Worm (Caenorhabditis elegans): ENCODE data around the gene Y38F1A.4.

ce11 chrII:12965138-12965537, 4.4 kb downstream of the Y38F1A.4 start:
- TF ChIP-seq lsy-2 (tag; optimal IDR thresholded peaks at IDR 0.05) (no peak), ceh-83 (GFP tag; optimal IDR thresholded peaks at IDR 0.05) (no peak), nhr-76 (tag; optimal IDR thresholded peaks at IDR 0.05) (no peak), mab-5 (tag; optimal IDR thresholded peaks at IDR 0.05) (no peak), blmp-1 (tag; optimal IDR thresholded peaks at IDR 0.05) (no peak), nhr-12 (tag; optimal IDR thresholded peaks at IDR 0.05) (no peak), unc-62 (GFP tag; optimal IDR thresholded peaks at IDR 0.05) (no peak), ces-1 (GFP tag; optimal IDR thresholded peaks at IDR 0.05) (no peak), unc-39 (tag; optimal IDR thresholded peaks at IDR 0.05) (no peak), mep-1 (tag; optimal IDR thresholded peaks at IDR 0.05) (no peak), cnd-1 (tag; optimal IDR thresholded peaks at IDR 0.05) (no peak), nhr-237 (tag; optimal IDR thresholded peaks at IDR 0.05) (no peak), hlh-1 (tag; optimal IDR thresholded peaks at IDR 0.05) (no peak), lin-13 (tag; optimal IDR thresholded peaks at IDR 0.05) (no peak)
